Fruit fly (Drosophila melanogaster): Measurements from ENCODE around the gene betaTub97EF.

Gene betaTub97EF

DNA sequence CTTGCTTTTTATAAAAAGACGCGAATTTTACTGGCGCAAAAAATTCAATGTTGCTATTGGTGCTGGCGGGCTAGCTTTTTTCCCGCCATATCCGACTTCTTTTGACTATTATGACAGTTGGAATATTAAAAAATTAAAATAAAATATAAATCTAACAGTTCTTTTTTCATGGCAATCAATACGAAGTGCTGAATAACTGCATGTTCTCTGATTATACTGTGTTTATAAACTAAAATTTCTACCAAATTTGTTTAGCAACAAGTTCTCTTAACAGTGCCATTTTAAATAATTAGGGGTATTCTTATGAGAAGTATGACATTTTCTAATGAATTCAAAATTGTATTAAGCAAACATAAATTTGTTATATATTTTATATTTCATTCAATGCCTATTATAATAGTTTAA lies 68.8 kb downstream of the betaTub97EF start, which contains the start of gene Boh1 (continued):
- TF ChIP-seq CG32772 (GFP tag; IDR thresholded peaks at IDR 0.05) (no peak), fd102C (GFP tag; optimal IDR thresholded peaks at IDR 0.05) (no peak), gro (GFP tag; optimal IDR thresholded peaks at IDR 0.05) (no peak), cato (GFP tag; optimal IDR thresholded peaks at IDR 0.05; ENCODE audit: borderline replicate concordance) (no peak), Sox100B (GFP tag; optimal IDR thresholded peaks at IDR 0.05) (peak; percentile 63), BtbVII (GFP tag; optimal IDR thresholded peaks at IDR 0.05) (peak; percentile 26), Camta (GFP tag; optimal IDR thresholded peaks at IDR 0.05) (no peak), gsb-n (tag; optimal IDR thresholded peaks at IDR 0.05) (peak; percentile 53), shn (GFP tag; optimal IDR thresholded peaks at IDR 0.05) (no peak), scrt (GFP tag; optimal IDR thresholded peaks at IDR 0.05) (peak; percentile 21), CG7928 (GFP tag; optimal IDR thresholded peaks at IDR 0.05) (no peak), CG8359 (GFP tag; optimal IDR thresholded peaks at IDR 0.05; ENCODE audit: borderline replicate concordance) (no peak), oc (tag; optimal IDR thresholded peaks at IDR 0.05) (no peak), phol (tag; optimal IDR thresholded peaks at IDR 0.05) (peak; percentile 81), ara (GFP tag; IDR thresholded peaks at IDR 0.05) (no peak), tap (tag; optimal IDR thresholded peaks at IDR 0.05) (peak; percentile 46), CG17385 (GFP tag; optimal IDR thresholded peaks at IDR 0.05) (peak; percentile 52), BEAF-32 (GFP tag; optimal IDR thresholded peaks at IDR 0.05) (peak; percentile 8), C15 (GFP tag; IDR thresholded peaks at IDR 0.05) (no peak), Hr51 (GFP tag; optimal IDR thresholded peaks at IDR 0.05) (peak in 1 of 2 experiments; percentile 24), TFAM (GFP tag; optimal IDR thresholded peaks at IDR 0.05) (no peak), NK7.1 (GFP tag; optimal IDR thresholded peaks at IDR 0.05) (no peak), CG8924 (tag; optimal IDR thresholded peaks at IDR 0.05) (peak; percentile 62), YL-1 (GFP tag; optimal IDR thresholded peaks at IDR 0.05) (peak; percentile 21), Fer3 (tag; optimal IDR thresholded peaks at IDR 0.05) (peak; percentile 17), zfh2 (GFP tag; optimal IDR thresholded peaks at IDR 0.05) (no peak), CG9609 (GFP tag; optimal IDR thresholded peaks at IDR 0.05) (no peak), luna (GFP tag; optimal IDR thresholded peaks at IDR 0.05) (no peak), Dbx (GFP tag; IDR thresholded peaks at IDR 0.05) (no peak), CG3847 (GFP tag; IDR thresholded peaks at IDR 0.05) (no peak), CG3407 (GFP tag; optimal IDR thresholded peaks at IDR 0.05) (peak; percentile 10), Awh (GFP tag; IDR thresholded peaks at IDR 0.05) (no peak), z (GFP tag; IDR thresholded peaks at IDR 0.05) (no peak), psq (GFP tag; optimal IDR thresholded peaks at IDR 0.05) (no peak), Ptx1 (GFP tag; IDR thresholded peaks at IDR 0.05) (no peak), ro (GFP tag; IDR thresholded peaks at IDR 0.05) (no peak), Nf-YB (GFP tag; optimal IDR thresholded peaks at IDR 0.05) (peak; percentile 15), CG10543 (GFP tag; optimal IDR thresholded peaks at IDR 0.05) (no peak), Xrp1 (GFP tag; IDR thresholded peaks at IDR 0.05) (no peak; the same call in 1 of the 2 replicates), CG16813 (GFP tag; IDR thresholded peaks at IDR 0.05; ENCODE audit: partially characterized antibody) (no peak), CG4360 (GFP tag; IDR thresholded peaks at IDR 0.05) (no peak), CG5180 (GFP tag; optimal IDR thresholded peaks at IDR 0.05) (no peak), CG12942 (GFP tag; optimal IDR thresholded peaks at IDR 0.05) (no peak), row (GFP tag; IDR thresholded peaks at IDR 0.05) (peak; percentile 90), CG4820 (GFP tag; optimal IDR thresholded peaks at IDR 0.05) (no peak), CG31224 (GFP tag; IDR thresholded peaks at IDR 0.05) (no peak), twi (tag; optimal IDR thresholded peaks at IDR 0.05) (peak; percentile 8), CG4424 (GFP tag; optimal IDR thresholded peaks at IDR 0.05) (peak; percentile 43), Aef1 (GFP tag; IDR thresholded peaks at IDR 0.05) (no peak), Nf-YC (tag; optimal IDR thresholded peaks at IDR 0.05) (peak; percentile 59), CG14014 (GFP tag; IDR thresholded peaks at IDR 0.05) (no peak), Sin3A (optimal IDR thresholded peaks at IDR 0.05) (no peak)
